Fruit fly (Drosophila melanogaster) whole organism, embryonic: ENCODE data around the gene CG16710.

Experiments used
- CG10147 ChIP-seq: fragments of 200-800 bp; sonication (Bioruptor generic); optimal IDR thresholded peaks from 2 replicates; lab custom pipeline; 2019; ENCODE audit warnings: missing biosample characterization, mild to moderate bottlenecking, missing genetic modification characterization, moderate library complexity
- CG10267 ChIP-seq: fragments of 200-800 bp; sonication (Bioruptor generic); optimal IDR thresholded peaks from 2 replicates; lab custom pipeline; 2018; ENCODE audit warnings: missing biosample characterization, mild to moderate bottlenecking, missing genetic modification characterization, moderate library complexity
- CG10431 ChIP-seq: fragments of 200-800 bp; sonication (Bioruptor generic); optimal IDR thresholded peaks from 3 replicates; lab custom pipeline; 2018; ENCODE audit warnings: missing biosample characterization, mild to moderate bottlenecking, missing genetic modification characterization
- CG11456 ChIP-seq: fragments of 200-800 bp; sonication (Bioruptor generic); IDR thresholded peaks from 3 replicates; pipeline ENCODE4 v1.3.6; 2022; ENCODE audit warnings: missing biosample characterization, missing genetic modification characterization
- CG11560 ChIP-seq: fragments of 200-800 bp; sonication (Bioruptor generic); IDR thresholded peaks from 3 replicates; pipeline ENCODE4 v1.3.6; 2022; ENCODE audit warnings: missing biosample characterization, missing genetic modification characterization
- CG12155 ChIP-seq: fragments of 200-800 bp; sonication (Bioruptor generic); optimal IDR thresholded peaks from 3 replicates; lab custom pipeline; 2016; ENCODE audit warnings: missing biosample characterization, missing genetic modification characterization
- CG1233 ChIP-seq: fragments of 200-800 bp; sonication (Bioruptor generic); optimal IDR thresholded peaks from 4 replicates; lab custom pipeline; 2018; ENCODE audit warnings: missing biosample characterization, mild to moderate bottlenecking, missing genetic modification characterization
- CG12744 ChIP-seq: fragments of 200-800 bp; sonication (Bioruptor generic); optimal IDR thresholded peaks from 2 replicates; lab custom pipeline; 2016; ENCODE audit warnings: missing biosample characterization, missing genetic modification characterization
- CG13123 ChIP-seq: fragments of 200-800 bp; sonication (Bioruptor generic); optimal IDR thresholded peaks from 2 replicates; lab custom pipeline; 2016; ENCODE audit warnings: missing biosample characterization, missing genetic modification characterization
- CG14441 ChIP-seq: fragments of 200-800 bp; sonication (Bioruptor generic); IDR thresholded peaks from 2 replicates; pipeline ENCODE4 v1.3.6; 2022; ENCODE audit warnings: missing biosample characterization, missing genetic modification characterization
- CG14667 ChIP-seq: fragments of 200-800 bp; sonication (Bioruptor generic); IDR thresholded peaks from 2 replicates; pipeline ENCODE4 v1.3.6; 2022; ENCODE audit warnings: missing biosample characterization, missing genetic modification characterization
- CG18619 ChIP-seq: fragments of 200-800 bp; sonication (Bioruptor generic); optimal IDR thresholded peaks from 3 replicates; lab custom pipeline; 2017; ENCODE audit warnings: missing biosample characterization, mild to moderate bottlenecking, missing genetic modification characterization
- CG2116 ChIP-seq: fragments of 200-800 bp; sonication (Bioruptor generic); optimal IDR thresholded peaks from 3 replicates; lab custom pipeline; 2018; ENCODE audit warnings: missing biosample characterization, mild to moderate bottlenecking, missing genetic modification characterization
- CG2129 ChIP-seq: fragments of 200-800 bp; sonication (Bioruptor generic); IDR thresholded peaks from 2 replicates; pipeline ENCODE4 v1.3.6; 2022; ENCODE audit warnings: missing biosample characterization, missing genetic modification characterization; ENCODE audit not compliant: partially characterized antibody
- CG3163 ChIP-seq: fragments of 200-800 bp; sonication (Bioruptor generic); optimal IDR thresholded peaks from 3 replicates; lab custom pipeline; 2016; ENCODE audit warnings: missing biosample characterization, missing genetic modification characterization
- CG32772 ChIP-seq: fragments of 200-800 bp; sonication (Bioruptor generic); IDR thresholded peaks from 2 replicates; pipeline ENCODE4 v1.3.6; 2022; ENCODE audit warnings: missing biosample characterization, missing genetic modification characterization
- CG33557 ChIP-seq: fragments of 200-800 bp; sonication (Bioruptor generic); optimal IDR thresholded peaks from 2 replicates; lab custom pipeline; 2019; ENCODE audit warnings: missing biosample characterization, mild to moderate bottlenecking, missing genetic modification characterization, moderate library complexity
- CG42726 ChIP-seq: fragments of 200-800 bp; sonication (Bioruptor generic); IDR thresholded peaks from 2 replicates; pipeline ENCODE4 v1.3.6; 2022; ENCODE audit warnings: missing biosample characterization, missing genetic modification characterization; ENCODE audit not compliant: partially characterized antibody
- CG6254 ChIP-seq: fragments of 200-800 bp; sonication (Bioruptor generic); optimal IDR thresholded peaks from 3 replicates; lab custom pipeline; 2017; ENCODE audit warnings: mild to moderate bottlenecking, missing biosample characterization, missing genetic modification reagents, missing genetic modification characterization
- CG7357 ChIP-seq: fragments of 200-800 bp; sonication (Bioruptor generic); IDR thresholded peaks from 3 replicates; pipeline ENCODE4 v1.3.6; 2022; ENCODE audit warnings: missing biosample characterization, missing genetic modification characterization
- CG7987 ChIP-seq: fragments of 200-800 bp; sonication (Bioruptor generic); optimal IDR thresholded peaks from 2 replicates; lab custom pipeline; 2018; ENCODE audit warnings: missing biosample characterization, mild to moderate bottlenecking, missing genetic modification characterization, moderate library complexity
- CG9215 ChIP-seq: fragments of 200-800 bp; sonication (Bioruptor generic); IDR thresholded peaks from 2 replicates; pipeline ENCODE4 v1.3.6; 2022; ENCODE audit warnings: missing biosample characterization, missing genetic modification characterization
- CG9932 ChIP-seq: fragments of 200-800 bp; sonication (Bioruptor generic); IDR thresholded peaks from 2 replicates; pipeline ENCODE4 v1.3.6; 2022; ENCODE audit warnings: missing biosample characterization, missing genetic modification characterization
- CTCF ChIP-seq: fragments of 200-800 bp; sonication (Bioruptor generic); optimal IDR thresholded peaks from 2 replicates; lab custom pipeline; 2017; ENCODE audit warnings: missing biosample characterization, mild to moderate bottlenecking, missing genetic modification characterization, moderate library complexity
- CoRest ChIP-seq: fragments of 200-800 bp; sonication (Bioruptor generic); optimal IDR thresholded peaks from 3 replicates; lab custom pipeline; 2018; ENCODE audit warnings: missing biosample characterization, mild to moderate bottlenecking, missing genetic modification characterization, moderate library complexity
- D19A ChIP-seq: fragments of 200-800 bp; optimal IDR thresholded peaks from 3 replicates; lab custom pipeline; 2019; ENCODE audit warnings: missing biosample characterization, mild to moderate bottlenecking, missing genetic modification characterization, moderate library complexity
- E2f2 ChIP-seq: fragments of 200-800 bp; sonication (Bioruptor generic); IDR thresholded peaks from 2 replicates; pipeline ENCODE4 v1.3.6; 2022; ENCODE audit warnings: missing biosample characterization, missing genetic modification characterization
- HLH3B ChIP-seq: fragments of 200-800 bp; sonication (Bioruptor generic); IDR thresholded peaks from 2 replicates; pipeline ENCODE4 v1.3.6; 2022; ENCODE audit warnings: missing biosample characterization, missing genetic modification characterization
- HmgZ ChIP-seq: fragments of 200-800 bp; sonication (Bioruptor generic); optimal IDR thresholded peaks from 2 replicates; lab custom pipeline; 2018; ENCODE audit warnings: missing biosample characterization, mild to moderate bottlenecking, missing genetic modification characterization
- Mad ChIP-seq: fragments of 200-800 bp; sonication (Bioruptor generic); optimal IDR thresholded peaks from 2 replicates; lab custom pipeline; 2016; ENCODE audit warnings: missing biosample characterization, missing genetic modification characterization
- Xbp1 ChIP-seq: fragments of 200-800 bp; sonication (Bioruptor generic); optimal IDR thresholded peaks from 3 replicates; lab custom pipeline; 2016; ENCODE audit warnings: missing biosample characterization, mild to moderate bottlenecking, missing genetic modification characterization
- abd-A ChIP-seq: fragments of 200-800 bp; sonication (Bioruptor generic); optimal IDR thresholded peaks from 3 replicates; lab custom pipeline; 2019; ENCODE audit warnings: missing biosample characterization, mild to moderate bottlenecking, missing genetic modification characterization, moderate library complexity
- bowl ChIP-seq: fragments of 200-800 bp; sonication (Bioruptor generic); IDR thresholded peaks from 2 replicates; pipeline ENCODE4 v1.3.6; 2022; ENCODE audit warnings: missing biosample characterization, missing genetic modification characterization
- ci ChIP-seq: fragments of 200-800 bp; sonication (Bioruptor generic); IDR thresholded peaks from 3 replicates; pipeline ENCODE4 v1.3.6; 2022; ENCODE audit warnings: missing biosample characterization, missing genetic modification characterization
- corto ChIP-seq: fragments of 200-800 bp; sonication (Bioruptor generic); optimal IDR thresholded peaks from 2 replicates; lab custom pipeline; 2016; ENCODE audit warnings: missing biosample characterization, mild to moderate bottlenecking, missing genetic modification characterization, moderate library complexity
- croc ChIP-seq: fragments of 200-800 bp; sonication (Bioruptor generic); conservative IDR thresholded peaks from 3 replicates; pipeline ENCODE4 v1.3.6; 2022; ENCODE audit warnings: missing biosample characterization, missing genetic modification characterization
- dmrt99B ChIP-seq: fragments of 200-800 bp; sonication (Bioruptor generic); optimal IDR thresholded peaks from 2 replicates; lab custom pipeline; 2018; ENCODE audit warnings: missing biosample characterization, mild to moderate bottlenecking, missing genetic modification characterization, moderate library complexity
- eve ChIP-seq, 2 experiments: fragments of >200 bp; optimal IDR thresholded peaks; 2 replicates each; lab custom pipeline; 2017; ENCODE audit warnings: missing biosample characterization in 2 of 2, missing genetic modification characterization in 2 of 2
- fd96Cb ChIP-seq: fragments of 200-800 bp; sonication (Bioruptor generic); optimal IDR thresholded peaks from 2 replicates; lab custom pipeline; 2018; ENCODE audit warnings: missing biosample characterization, mild to moderate bottlenecking, missing genetic modification characterization, moderate library complexity
- gt ChIP-seq: fragments of 200-800 bp; sonication (Bioruptor generic); IDR thresholded peaks from 2 replicates; pipeline ENCODE4 v1.3.6; 2022; ENCODE audit warnings: missing biosample characterization, missing genetic modification characterization
- kay ChIP-seq: fragments of 200-800 bp; sonication (Bioruptor generic); optimal IDR thresholded peaks from 2 replicates; lab custom pipeline; 2016; ENCODE audit warnings: missing biosample characterization, missing genetic modification characterization
- odd ChIP-seq: fragments of 200-800 bp; sonication (Bioruptor generic); optimal IDR thresholded peaks from 2 replicates; lab custom pipeline; 2017; ENCODE audit warnings: missing biosample characterization, mild to moderate bottlenecking, missing genetic modification characterization
- onecut ChIP-seq: fragments of 200-800 bp; sonication (Bioruptor generic); IDR thresholded peaks from 2 replicates; pipeline ENCODE4 v1.3.6; 2022; ENCODE audit warnings: missing biosample characterization, missing genetic modification characterization
- pnt ChIP-seq: fragments of 200-800 bp; sonication (Bioruptor generic); optimal IDR thresholded peaks from 3 replicates; lab custom pipeline; 2016; ENCODE audit warnings: missing biosample characterization, missing genetic modification characterization
- row ChIP-seq: fragments of 200-800 bp; sonication (Bioruptor generic); IDR thresholded peaks from 3 replicates; pipeline ENCODE4 v1.3.6; 2022; ENCODE audit warnings: missing biosample characterization, missing genetic modification characterization
- shn ChIP-seq: fragments of 200-800 bp; sonication (Bioruptor generic); optimal IDR thresholded peaks from 3 replicates; lab custom pipeline; 2016; ENCODE audit warnings: missing biosample characterization, missing genetic modification characterization
- sim ChIP-seq: fragments of 200-800 bp; sonication (Bioruptor generic); IDR thresholded peaks from 2 replicates; pipeline ENCODE4 v1.3.6; 2022; ENCODE audit warnings: missing biosample characterization, missing genetic modification characterization
- sug ChIP-seq: fragments of 200-800 bp; optimal IDR thresholded peaks from 2 replicates; lab custom pipeline; 2019; ENCODE audit warnings: missing biosample characterization, mild to moderate bottlenecking, missing genetic modification characterization, moderate library complexity
- toy ChIP-seq: fragments of 200-800 bp; sonication (Bioruptor generic); IDR thresholded peaks from 2 replicates; pipeline ENCODE4 v1.3.6; 2022; ENCODE audit warnings: missing biosample characterization, missing genetic modification characterization
- trh ChIP-seq: fragments of 200-800 bp; sonication (Bioruptor generic); optimal IDR thresholded peaks from 2 replicates; lab custom pipeline; 2016; ENCODE audit warnings: missing biosample characterization, missing genetic modification characterization
- unpg ChIP-seq: fragments of 200-800 bp; sonication (Bioruptor generic); optimal IDR thresholded peaks from 3 replicates; lab custom pipeline; 2018; ENCODE audit warnings: missing biosample characterization, mild to moderate bottlenecking, missing genetic modification characterization, moderate library complexity
- zfh1 ChIP-seq: fragments of 200-800 bp; sonication (Bioruptor generic); IDR thresholded peaks from 3 replicates; pipeline ENCODE4 v1.3.6; 2022; ENCODE audit warnings: missing biosample characterization, missing genetic modification characterization
- zfh2 ChIP-seq: fragments of 200-800 bp; sonication (Bioruptor generic); optimal IDR thresholded peaks from 2 replicates; lab custom pipeline; 2016; ENCODE audit warnings: missing biosample characterization, missing genetic modification characterization

Gene CG16710

dm6 chr3R:23679911-23680336, 2.4 kb upstream of the CG16710 start, which contains the start of gene eIF3d1 (continued):
- no peak for TF ChIP-seq gt (GFP tag; lab: Robert Waterston, UW)
- TF ChIP-seq sug (tag; lab: Kevin White, UChicago) = no peak
- TF ChIP-seq CG1233 (GFP tag; lab: Kevin White, UChicago) = no peak
- no peak for TF ChIP-seq unpg (GFP tag; lab: Kevin White, UChicago)
- TF ChIP-seq D19A (tag; lab: Kevin White, UChicago) = no peak
- peak; percentile 44 for TF ChIP-seq HmgZ (tag; lab: Kevin White, UChicago)
- TF ChIP-seq HLH3B (GFP tag; lab: Robert Waterston, UW) = no peak
- peak; percentile 17; the same call in 1 of the 2 replicates for TF ChIP-seq CG14441 (GFP tag; lab: Robert Waterston, UW)
- TF ChIP-seq CG12155 = peak; percentile 44
- TF ChIP-seq kay (GFP tag; lab: Kevin White, UChicago) = no peak
- TF ChIP-seq pnt = peak; percentile 6
- TF ChIP-seq CG2129 (GFP tag; lab: Robert Waterston, UW) = no peak
- peak; percentile 22 for TF ChIP-seq zfh2 (GFP tag; lab: Kevin White, UChicago)
- peak; percentile 58 for TF ChIP-seq CG10267
- no peak for TF ChIP-seq onecut (GFP tag; lab: Robert Waterston, UW)
- no peak for TF ChIP-seq abd-A (tag; lab: Kevin White, UChicago)
- no peak for TF ChIP-seq toy (GFP tag; lab: Robert Waterston, UW)
- peak; percentile 53 for TF ChIP-seq CoRest (tag; lab: Kevin White, UChicago)
- no peak for TF ChIP-seq row (GFP tag; lab: Robert Waterston, UW)
- peak; percentile 42 for TF ChIP-seq CG12744 (GFP tag; lab: Kevin White, UChicago)
- peak; percentile 51 for TF ChIP-seq CG2116 (GFP tag; lab: Kevin White, UChicago)
- TF ChIP-seq CG9215 = no peak
- TF ChIP-seq fd96Cb (tag; lab: Kevin White, UChicago) = no peak
- TF ChIP-seq CG11456 (GFP tag; lab: Robert Waterston, UW) = no peak
- TF ChIP-seq CG14667 (GFP tag; lab: Robert Waterston, UW) = no peak
- no peak for TF ChIP-seq corto
- TF ChIP-seq ci (GFP tag; lab: Robert Waterston, UW) = no peak
- TF ChIP-seq bowl (GFP tag; lab: Robert Waterston, UW) = no peak
- no peak for TF ChIP-seq sim (GFP tag; lab: Robert Waterston, UW)
- no peak for TF ChIP-seq croc
- peak; percentile 36 for TF ChIP-seq CG3163 (GFP tag; lab: Kevin White, UChicago)
- TF ChIP-seq CTCF (GFP tag; lab: Kevin White, UChicago) = peak; percentile 98
- TF ChIP-seq dmrt99B (tag; lab: Kevin White, UChicago) = no peak
- TF ChIP-seq Mad (GFP tag; lab: Kevin White, UChicago) = peak; percentile 54
- no peak for TF ChIP-seq trh (GFP tag; lab: Kevin White, UChicago)
- TF ChIP-seq shn = no peak
- peak; percentile 55 for TF ChIP-seq Xbp1 (GFP tag; lab: Kevin White, UChicago)
- no peak for TF ChIP-seq CG13123
- TF ChIP-seq CG7357 (GFP tag; lab: Robert Waterston, UW) = no peak
- no peak for TF ChIP-seq odd (GFP tag; lab: Kevin White, UChicago)
- no peak for TF ChIP-seq CG7987 (GFP tag; lab: Kevin White, UChicago)
- no peak for TF ChIP-seq CG10147 (GFP tag; lab: Kevin White, UChicago)
- TF ChIP-seq eve (GFP tag; optimal IDR thresholded peaks at IDR 0.05; lab: Kevin White, UChicago) = no peak
- TF ChIP-seq E2f2 (GFP tag; lab: Robert Waterston, UW) = peak; percentile 99
- no peak for TF ChIP-seq CG33557 (GFP tag; lab: Kevin White, UChicago)
- peak; percentile 46; the same call in 1 of the 3 replicates for TF ChIP-seq CG11560 (tag; lab: Robert Waterston, UW)
- TF ChIP-seq CG10431 (GFP tag; lab: Kevin White, UChicago) = no peak
- no peak for TF ChIP-seq CG18619 (GFP tag; lab: Kevin White, UChicago)
- no peak for TF ChIP-seq CG32772 (GFP tag; lab: Robert Waterston, UW)
- 0 out of 3 replicates have a peak, but pooled peaks have one; percentile 52 for TF ChIP-seq zfh1 (GFP tag; lab: Robert Waterston, UW)
- TF ChIP-seq CG9932 (GFP tag; lab: Robert Waterston, UW) = peak; percentile 22; the same call in 1 of the 2 replicates
- no peak for TF ChIP-seq CG6254
- peak; percentile 5; the same call in 1 of the 2 replicates for TF ChIP-seq CG42726
